Fruit fly (Drosophila melanogaster) whole organism, embryonic: ENCODE results near the gene CG9338.

Source experiments
- Asciz ChIP-seq: fragments of 200-800 bp; sonication (Bioruptor generic); optimal IDR thresholded peaks from 2 replicates; lab custom pipeline; 2017; ENCODE audit warnings: missing biosample characterization, mild to moderate bottlenecking, missing genetic modification characterization, missing genetic modification reagents
- C15 ChIP-seq: fragments of 200-800 bp; sonication (Bioruptor generic); IDR thresholded peaks from 3 replicates; pipeline ENCODE4 v1.3.6; 2022; ENCODE audit warnings: missing biosample characterization, missing genetic modification characterization
- CG12071 ChIP-seq: fragments of 200-800 bp; sonication (Bioruptor generic); optimal IDR thresholded peaks from 3 replicates; lab custom pipeline; 2018; ENCODE audit warnings: missing biosample characterization, mild to moderate bottlenecking, missing genetic modification characterization
- CG12219 ChIP-seq: fragments of 200-800 bp; sonication (Bioruptor generic); optimal IDR thresholded peaks from 3 replicates; lab custom pipeline; 2018; ENCODE audit warnings: missing biosample characterization, mild to moderate bottlenecking, missing genetic modification characterization
- CG14014 ChIP-seq: fragments of 200-800 bp; sonication (Bioruptor generic); IDR thresholded peaks from 2 replicates; pipeline ENCODE4 v1.3.6; 2022; ENCODE audit warnings: missing biosample characterization, missing genetic modification characterization
- CG14667 ChIP-seq: fragments of 200-800 bp; sonication (Bioruptor generic); IDR thresholded peaks from 2 replicates; pipeline ENCODE4 v1.3.6; 2022; ENCODE audit warnings: missing biosample characterization, missing genetic modification characterization
- CG15011 ChIP-seq: fragments of 200-800 bp; sonication (Bioruptor generic); optimal IDR thresholded peaks from 3 replicates; lab custom pipeline; 2018; ENCODE audit warnings: missing biosample characterization, mild to moderate bottlenecking, missing genetic modification characterization
- CG1602 ChIP-seq: fragments of 200-800 bp; sonication (Bioruptor generic); optimal IDR thresholded peaks from 3 replicates; lab custom pipeline; 2016; ENCODE audit warnings: missing biosample characterization, missing genetic modification characterization
- CG16813 ChIP-seq: fragments of 200-800 bp; sonication (Bioruptor generic); IDR thresholded peaks from 3 replicates; pipeline ENCODE4 v1.3.6; 2022; ENCODE audit warnings: missing biosample characterization, missing genetic modification characterization; ENCODE audit not compliant: partially characterized antibody
- CG16815 ChIP-seq: fragments of 200-800 bp; sonication (Bioruptor generic); optimal IDR thresholded peaks from 3 replicates; lab custom pipeline; 2017; ENCODE audit warnings: missing biosample characterization, mild to moderate bottlenecking, missing genetic modification characterization
- CG17361 ChIP-seq: fragments of 200-800 bp; sonication (Bioruptor generic); IDR thresholded peaks from 3 replicates; pipeline ENCODE4 v1.3.6; 2022; ENCODE audit warnings: missing biosample characterization, missing genetic modification characterization
- CG17385 ChIP-seq: fragments of 200-800 bp; sonication (Bioruptor generic); optimal IDR thresholded peaks from 3 replicates; lab custom pipeline; 2018; ENCODE audit warnings: missing biosample characterization, mild to moderate bottlenecking, missing genetic modification characterization
- CG2199 ChIP-seq: fragments of 200-800 bp; sonication (Bioruptor generic); IDR thresholded peaks from 3 replicates; pipeline ENCODE4 v1.3.6; 2022; ENCODE audit warnings: missing biosample characterization, missing genetic modification characterization
- CG30431 ChIP-seq: fragments of 200-800 bp; sonication (Bioruptor generic); optimal IDR thresholded peaks from 2 replicates; lab custom pipeline; 2017; ENCODE audit warnings: missing biosample characterization, missing genetic modification characterization
- CG31441 ChIP-seq: fragments of 200-800 bp; sonication (Bioruptor generic); IDR thresholded peaks from 2 replicates; pipeline ENCODE4 v1.3.6; 2022; ENCODE audit warnings: missing biosample characterization, missing genetic modification characterization
- CG32532 ChIP-seq: fragments of 200-800 bp; sonication (Bioruptor generic); IDR thresholded peaks from 2 replicates; pipeline ENCODE4 v1.3.6; 2022; ENCODE audit warnings: missing biosample characterization, missing genetic modification characterization
- CG5245 ChIP-seq: fragments of 200-800 bp; sonication (Bioruptor generic); optimal IDR thresholded peaks from 3 replicates; lab custom pipeline; 2016; ENCODE audit warnings: missing biosample characterization, missing genetic modification characterization
- CG6791 ChIP-seq: fragments of 200-800 bp; sonication (Bioruptor generic); IDR thresholded peaks from 3 replicates; pipeline ENCODE4 v1.3.6; 2022; ENCODE audit warnings: missing biosample characterization, missing genetic modification characterization; ENCODE audit not compliant: partially characterized antibody
- CG6854 ChIP-seq: fragments of 200-800 bp; sonication (Bioruptor generic); optimal IDR thresholded peaks from 3 replicates; lab custom pipeline; 2017; ENCODE audit warnings: missing biosample characterization, mild to moderate bottlenecking, missing genetic modification characterization
- CG7556 ChIP-seq: fragments of 200-800 bp; sonication (Bioruptor generic); optimal IDR thresholded peaks from 2 replicates; lab custom pipeline; 2017; ENCODE audit warnings: missing biosample characterization, mild to moderate bottlenecking, missing genetic modification characterization
- CG7745 ChIP-seq: fragments of 200-800 bp; sonication (Bioruptor generic); optimal IDR thresholded peaks from 2 replicates; lab custom pipeline; 2018; ENCODE audit warnings: missing biosample characterization, mild to moderate bottlenecking, missing genetic modification characterization, moderate library complexity
- CG7928 ChIP-seq: fragments of 200-800 bp; sonication (Bioruptor generic); optimal IDR thresholded peaks from 2 replicates; lab custom pipeline; 2017; ENCODE audit warnings: missing biosample characterization, mild to moderate bottlenecking, missing genetic modification characterization
- CG9727 ChIP-seq: fragments of 200-800 bp; sonication (Bioruptor generic); optimal IDR thresholded peaks from 3 replicates; lab custom pipeline; 2017; ENCODE audit warnings: missing biosample characterization, mild to moderate bottlenecking, missing genetic modification characterization
- CG9932 ChIP-seq: fragments of 200-800 bp; sonication (Bioruptor generic); IDR thresholded peaks from 2 replicates; pipeline ENCODE4 v1.3.6; 2022; ENCODE audit warnings: missing biosample characterization, missing genetic modification characterization
- CHES-1-like ChIP-seq: fragments of 200-800 bp; sonication (Bioruptor generic); optimal IDR thresholded peaks from 2 replicates; lab custom pipeline; 2016; ENCODE audit warnings: missing biosample characterization, missing genetic modification characterization
- Dbx ChIP-seq: fragments of 200-800 bp; sonication (Bioruptor generic); IDR thresholded peaks from 3 replicates; pipeline ENCODE4 v1.3.6; 2022; ENCODE audit warnings: missing biosample characterization, missing genetic modification characterization
- Doc2 ChIP-seq: fragments of 200-800 bp; sonication (Bioruptor generic); IDR thresholded peaks from 2 replicates; pipeline ENCODE4 v1.3.6; 2022; ENCODE audit warnings: missing biosample characterization, missing genetic modification characterization
- ERR ChIP-seq: fragments of 200-800 bp; sonication (Bioruptor generic); optimal IDR thresholded peaks from 2 replicates; lab custom pipeline; 2016; ENCODE audit warnings: missing biosample characterization, missing genetic modification characterization
- Hmr ChIP-seq: fragments of 200-800 bp; sonication (Bioruptor generic); optimal IDR thresholded peaks from 3 replicates; lab custom pipeline; 2017; ENCODE audit warnings: mild to moderate bottlenecking, missing biosample characterization, missing genetic modification reagents, missing genetic modification characterization
- Med ChIP-seq: fragments of 200-800 bp; sonication (Bioruptor generic); peaks from one replicate; lab custom pipeline; 2016; ENCODE audit warnings: missing biosample characterization, missing genetic modification characterization, mild to moderate bottlenecking, inconsistent platforms, moderate library complexity
- NC2β ChIP-seq: fragments of 200-800 bp; sonication (Bioruptor generic); optimal IDR thresholded peaks from 2 replicates; lab custom pipeline; 2016; ENCODE audit warnings: missing biosample characterization, missing genetic modification characterization
- Pdp1 ChIP-seq, 2 experiments: fragments of 200-800 bp; sonication (Bioruptor generic); optimal IDR thresholded peaks; 3 replicates each; lab custom pipeline; 2016; ENCODE audit warnings: missing biosample characterization in 2 of 2, missing genetic modification characterization in 2 of 2, mild to moderate bottlenecking in 1 of 2, moderate library complexity in 1 of 2
- Stat92E ChIP-seq, 3 experiments: fragments of >200 bp in 2 of 3; fragments of 200-800 bp in 1 of 3; sonication (Bioruptor generic) in 1 of 3; optimal IDR thresholded peaks; 2 replicates each; lab custom pipeline; 2017 to 2019; ENCODE audit warnings: missing biosample characterization in 3 of 3, missing genetic modification characterization in 3 of 3, mild to moderate bottlenecking in 1 of 3, moderate library complexity in 1 of 3
- TFAM ChIP-seq: fragments of 200-800 bp; sonication (Bioruptor generic); optimal IDR thresholded peaks from 2 replicates; lab custom pipeline; 2017; ENCODE audit warnings: missing biosample characterization, missing genetic modification characterization, inconsistent platforms
- ato ChIP-seq: fragments of 200-800 bp; sonication (Bioruptor generic); IDR thresholded peaks from 2 replicates; pipeline ENCODE4 v1.3.6; 2022; ENCODE audit warnings: missing biosample characterization, missing genetic modification characterization; ENCODE audit not compliant: partially characterized antibody
- az2 ChIP-seq: fragments of 200-800 bp; sonication (Bioruptor generic); optimal IDR thresholded peaks from 3 replicates; lab custom pipeline; 2016; ENCODE audit warnings: missing biosample characterization, missing genetic modification characterization
- chif ChIP-seq, 2 experiments: fragments of 200-800 bp; sonication (Bioruptor generic); optimal IDR thresholded peaks; 3 replicates each; lab custom pipeline; 2016; ENCODE audit warnings: missing biosample characterization in 2 of 2, missing genetic modification characterization in 2 of 2
- dati ChIP-seq: fragments of 200-800 bp; sonication (Bioruptor generic); IDR thresholded peaks from 2 replicates; pipeline ENCODE4 v1.3.6; 2022; ENCODE audit warnings: missing biosample characterization, missing genetic modification characterization
- gcm ChIP-seq: fragments of 200-800 bp; sonication (Bioruptor generic); optimal IDR thresholded peaks from 2 replicates; lab custom pipeline; 2019; ENCODE audit warnings: missing biosample characterization, mild to moderate bottlenecking, missing genetic modification characterization, moderate library complexity
- h ChIP-seq: fragments of >200 bp; optimal IDR thresholded peaks from 2 replicates; lab custom pipeline; 2017
- hbn ChIP-seq: fragments of 200-800 bp; sonication (Bioruptor generic); IDR thresholded peaks from 2 replicates; pipeline ENCODE4 v1.3.6; 2022; ENCODE audit warnings: missing biosample characterization, missing genetic modification characterization; ENCODE audit not compliant: partially characterized antibody
- kah ChIP-seq: fragments of 200-800 bp; sonication (Bioruptor generic); optimal IDR thresholded peaks from 2 replicates; lab custom pipeline; 2018; ENCODE audit warnings: missing biosample characterization, mild to moderate bottlenecking, missing genetic modification characterization
- mam ChIP-seq: fragments of 200-800 bp; sonication (Bioruptor generic); optimal IDR thresholded peaks from 3 replicates; lab custom pipeline; 2016; ENCODE audit warnings: missing biosample characterization, missing genetic modification characterization
- nmo ChIP-seq: fragments of 200-800 bp; sonication (Bioruptor generic); optimal IDR thresholded peaks from 2 replicates; lab custom pipeline; 2018; ENCODE audit warnings: missing biosample characterization, mild to moderate bottlenecking, missing genetic modification characterization, moderate library complexity
- sim ChIP-seq: fragments of 200-800 bp; sonication (Bioruptor generic); IDR thresholded peaks from 2 replicates; pipeline ENCODE4 v1.3.6; 2022; ENCODE audit warnings: missing biosample characterization, missing genetic modification characterization
- sisA ChIP-seq: fragments of 200-800 bp; sonication (Bioruptor generic); IDR thresholded peaks from 2 replicates; pipeline ENCODE4 v1.3.6; 2022; ENCODE audit warnings: missing biosample characterization, missing genetic modification characterization
- tna ChIP-seq: fragments of 200-800 bp; sonication (Bioruptor generic); IDR thresholded peaks from 2 replicates; pipeline ENCODE4 v1.3.6; 2022; ENCODE audit warnings: missing biosample characterization, missing genetic modification characterization; ENCODE audit not compliant: partially characterized antibody
- trh ChIP-seq: fragments of 200-800 bp; sonication (Bioruptor generic); optimal IDR thresholded peaks from 2 replicates; lab custom pipeline; 2016; ENCODE audit warnings: missing biosample characterization, missing genetic modification characterization
- vfl ChIP-seq: fragments of 200-800 bp; sonication (Bioruptor generic); optimal IDR thresholded peaks from 2 replicates; lab custom pipeline; 2016; ENCODE audit warnings: missing biosample characterization, missing genetic modification characterization
- z ChIP-seq: fragments of 200-800 bp; sonication (Bioruptor generic); IDR thresholded peaks from 3 replicates; pipeline ENCODE4 v1.3.6; 2022; ENCODE audit warnings: missing biosample characterization, missing genetic modification characterization
- zf30C ChIP-seq: fragments of 200-800 bp; sonication (Bioruptor generic); optimal IDR thresholded peaks from 3 replicates; lab custom pipeline; 2018; ENCODE audit warnings: missing biosample characterization, mild to moderate bottlenecking, missing genetic modification characterization
- zfh1 ChIP-seq: fragments of 200-800 bp; sonication (Bioruptor generic); IDR thresholded peaks from 3 replicates; pipeline ENCODE4 v1.3.6; 2022; ENCODE audit warnings: missing biosample characterization, missing genetic modification characterization

CG9338 gene

DNA sequence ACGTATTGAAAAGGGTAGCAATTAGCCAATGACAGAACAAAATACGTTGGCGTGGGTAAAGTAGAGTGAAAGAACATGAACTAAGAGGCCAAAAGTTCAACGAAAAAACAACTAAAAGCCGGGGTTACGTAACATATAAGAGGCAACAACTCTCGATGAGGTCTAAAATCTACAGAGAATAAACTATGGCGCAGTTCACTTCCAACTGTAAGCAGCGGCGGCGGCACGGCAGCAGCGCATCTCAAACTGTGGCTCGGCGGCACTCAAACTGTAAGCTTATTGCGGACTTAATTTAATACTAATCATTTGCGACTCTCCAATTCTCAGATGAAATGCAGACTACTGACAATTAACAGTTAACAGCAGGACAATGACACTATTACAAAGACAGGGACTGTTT is 9.5 kb downstream of the CG9338 start (continued):
- TF ChIP-seq kah: no peak
- no peak for TF ChIP-seq nmo (GFP tag; lab: Kevin White, UChicago)
- TF ChIP-seq CG14014 (GFP tag; lab: Robert Waterston, UW): 0 out of 2 replicates have a peak, but pooled peaks have one; percentile 11
- peak; percentile 6 for TF ChIP-seq Med (GFP tag; lab: Kevin White, UChicago)
- TF ChIP-seq zf30C (GFP tag; lab: Kevin White, UChicago): no peak
- no peak for TF ChIP-seq trh (GFP tag; lab: Kevin White, UChicago)
- no peak for TF ChIP-seq CG14667 (GFP tag; lab: Robert Waterston, UW)
- TF ChIP-seq CG6791 (GFP tag; lab: Robert Waterston, UW): peak; percentile 38; the same call in 1 of the 3 replicates
- TF ChIP-seq CG5245 (GFP tag; lab: Kevin White, UChicago): no peak
- no peak for TF ChIP-seq CG1602 (GFP tag; lab: Kevin White, UChicago)
- TF ChIP-seq Asciz (GFP tag; lab: Kevin White, UChicago): no peak
- TF ChIP-seq chif (GFP tag; optimal IDR thresholded peaks at IDR 0.05; lab: Kevin White, UChicago): no peak
- TF ChIP-seq CG12071 (GFP tag; lab: Kevin White, UChicago): no peak
- no peak for TF ChIP-seq CG30431 (GFP tag; lab: Kevin White, UChicago)
- no peak for TF ChIP-seq CG12219 (GFP tag; lab: Kevin White, UChicago)
- no peak for TF ChIP-seq ERR (GFP tag; lab: Kevin White, UChicago)
- TF ChIP-seq CG7745 (tag; lab: Kevin White, UChicago): no peak
- no peak for TF ChIP-seq sim (GFP tag; lab: Robert Waterston, UW)
- TF ChIP-seq CG31441 (GFP tag; lab: Robert Waterston, UW): no peak
- TF ChIP-seq zfh1 (GFP tag; lab: Robert Waterston, UW): 0 out of 3 replicates have a peak, but pooled peaks have one; percentile 30
- no peak for TF ChIP-seq vfl (GFP tag; lab: Kevin White, UChicago)
- no peak for TF ChIP-seq CG15011 (GFP tag; lab: Kevin White, UChicago)
- TF ChIP-seq CHES-1-like (GFP tag; lab: Kevin White, UChicago): no peak
- no peak for TF ChIP-seq z
- TF ChIP-seq CG2199 (GFP tag; lab: Robert Waterston, UW): peak; percentile 68; the same call in 2 of the 3 replicates
- TF ChIP-seq Stat92E (GFP tag; optimal IDR thresholded peaks at IDR 0.05; lab: Kevin White, UChicago): no peak
- TF ChIP-seq CG16813 (GFP tag; lab: Robert Waterston, UW): peak; percentile 54; the same call in 2 of the 3 replicates
- no peak for TF ChIP-seq Hmr
- TF ChIP-seq az2 (GFP tag; lab: Kevin White, UChicago): no peak
- no peak for TF ChIP-seq CG7928
- no peak; the same call in 1 of the 2 replicates for TF ChIP-seq CG32532 (GFP tag; lab: Robert Waterston, UW)
- TF ChIP-seq CG17361 (GFP tag; lab: Robert Waterston, UW): no peak
- TF ChIP-seq CG6854 (GFP tag; lab: Kevin White, UChicago): peak; percentile 23
- no peak for TF ChIP-seq hbn (GFP tag; lab: Robert Waterston, UW)
- no peak for TF ChIP-seq CG16815 (GFP tag; lab: Kevin White, UChicago)
- TF ChIP-seq CG7556: no peak
- TF ChIP-seq ato (GFP tag; lab: Robert Waterston, UW): peak; percentile 22; the same call in 1 of the 2 replicates
- TF ChIP-seq NC2β: no peak
- peak; percentile 54; the same call in 1 of the 2 replicates for TF ChIP-seq tna (GFP tag; lab: Robert Waterston, UW)
- no peak for TF ChIP-seq Doc2 (GFP tag; lab: Robert Waterston, UW)

DNA sequence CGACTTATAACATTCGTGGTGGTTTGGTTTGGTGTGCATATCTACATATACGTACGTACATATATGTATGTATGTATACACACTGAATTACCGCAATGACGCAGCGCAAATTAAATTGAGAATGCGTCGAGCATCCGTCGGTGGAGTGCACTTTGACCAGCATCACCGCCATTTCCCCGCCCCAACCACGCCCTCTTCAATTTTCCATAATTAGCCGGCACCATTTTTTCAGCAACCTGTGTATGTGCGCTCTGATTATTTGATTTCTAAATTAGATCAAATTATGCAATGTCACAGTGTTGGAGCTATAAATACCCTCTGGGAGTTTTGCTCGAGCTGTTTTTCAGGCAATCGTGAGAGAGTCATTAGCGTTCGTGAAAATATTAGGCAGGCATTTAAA is 13.0 kb downstream of the CG9338 start:
- TF ChIP-seq Med (GFP tag; lab: Kevin White, UChicago) (peak; percentile 18), gcm (no peak), C15 (GFP tag; lab: Robert Waterston, UW) (no peak), CG9727 (GFP tag; lab: Kevin White, UChicago) (no peak), Pdp1 (GFP tag; optimal IDR thresholded peaks at IDR 0.05; lab: Kevin White, UChicago) (peak in 1 of 2 experiments; percentile 49), Dbx (GFP tag; lab: Robert Waterston, UW) (no peak), TFAM (GFP tag; lab: Kevin White, UChicago) (no peak), dati (GFP tag; lab: Robert Waterston, UW) (no peak), h (lab: Kevin White, UChicago) (no peak), sisA (GFP tag; lab: Robert Waterston, UW) (no peak), CG9932 (no peak), mam (GFP tag; lab: Kevin White, UChicago) (no peak), CG17385 (no peak)
